Worm (Caenorhabditis elegans) whole organism, early embryonic: ENCODE measurements around the gene igcm-4.
A peak's percentile ranks its signal among the peaks of the same experiment; 100 is the strongest.

ENCODE experiments used
- B0310.2 ChIP-seq: sonication (generic microtip); optimal IDR thresholded peaks from 2 replicates; lab custom pipeline; 2016; ENCODE audit warnings: mild to moderate bottlenecking, missing genetic modification characterization, missing compliant biosample characterization
- F13C5.2 ChIP-seq: sonication (generic microtip); optimal IDR thresholded peaks from 2 replicates; lab custom pipeline; 2017; ENCODE audit warnings: mild to moderate bottlenecking, missing genetic modification characterization, inconsistent platforms, missing compliant biosample characterization
- aly-1 ChIP-seq: sonication (generic microtip); optimal IDR thresholded peaks from 2 replicates; lab custom pipeline; 2016; ENCODE audit warnings: missing genetic modification characterization, missing compliant biosample characterization
- ama-1 ChIP-seq: fragments of 150-350 bp; optimal IDR thresholded peaks from 2 replicates; lab custom pipeline; 2014
- ceh-13 ChIP-seq: fragments of 200-800 bp; sonication (Bioruptor generic); optimal IDR thresholded peaks from 2 replicates; lab custom pipeline; 2018; ENCODE audit warnings: mild to moderate bottlenecking, missing genetic modification characterization, missing compliant biosample characterization
- ceh-36 ChIP-seq: sonication (generic microtip); optimal IDR thresholded peaks from 2 replicates; lab custom pipeline; 2016; ENCODE audit warnings: missing genetic modification characterization, inconsistent platforms, missing compliant biosample characterization
- ets-7 ChIP-seq: sonication (generic microtip); optimal IDR thresholded peaks from 2 replicates; lab custom pipeline; 2016; ENCODE audit warnings: missing genotype, missing genetic modification characterization, missing compliant biosample characterization
- flt-1 ChIP-seq: fragments of 200-800 bp; sonication (Bioruptor generic); IDR thresholded peaks from 2 replicates; pipeline ENCODE4 v1.3.6; 2022; ENCODE audit warnings: missing genetic modification characterization, missing compliant biosample characterization
- hmbx-1 ChIP-seq: sonication (generic microtip); optimal IDR thresholded peaks from 2 replicates; lab custom pipeline; 2016; ENCODE audit warnings: mild to moderate bottlenecking, missing genetic modification characterization, missing compliant biosample characterization
- hmg-4 ChIP-seq: fragments of 200-800 bp; sonication (Bioruptor generic); optimal IDR thresholded peaks from 2 replicates; lab custom pipeline; 2018; ENCODE audit warnings: mild to moderate bottlenecking, missing genetic modification characterization, missing compliant biosample characterization
- hnd-1 ChIP-seq: sonication (generic microtip); optimal IDR thresholded peaks from 2 replicates; lab custom pipeline; 2016; ENCODE audit warnings: missing genetic modification characterization, missing compliant biosample characterization
- pes-1 ChIP-seq: fragments of 200-800 bp; sonication (Bioruptor generic); IDR thresholded peaks from 2 replicates; pipeline ENCODE4 v1.3.6; 2022; ENCODE audit warnings: missing genetic modification reagents, missing genetic modification characterization, missing compliant biosample characterization
- scrt-1 ChIP-seq: fragments of 200-800 bp; sonication (Bioruptor generic); IDR thresholded peaks from 2 replicates; pipeline ENCODE4 v1.3.6; 2022; ENCODE audit warnings: missing genetic modification characterization, missing compliant biosample characterization
- sea-1 ChIP-seq: fragments of 200-800 bp; sonication (Bioruptor generic); conservative IDR thresholded peaks from 2 replicates; pipeline ENCODE4 v1.3.6; 2022; ENCODE audit warnings: missing genetic modification characterization, missing compliant biosample characterization
- tbx-11 ChIP-seq: fragments of 200-800 bp; sonication (Bioruptor generic); IDR thresholded peaks from 2 replicates; pipeline ENCODE4 v1.3.6; 2022; ENCODE audit warnings: missing genetic modification characterization, missing compliant biosample characterization
- tbx-37 ChIP-seq: fragments of 200-800 bp; sonication (Bioruptor generic); conservative IDR thresholded peaks from 2 replicates; pipeline ENCODE4 v1.3.6; 2022; ENCODE audit warnings: missing genetic modification reagents, missing genetic modification characterization, missing compliant biosample characterization
- tra-4 ChIP-seq: sonication (generic microtip); optimal IDR thresholded peaks from 2 replicates; lab custom pipeline; 2017; ENCODE audit warnings: missing genetic modification characterization, missing compliant biosample characterization

The igcm-4 gene

ce11 chrX:2018211-2018610 is 27.9 kb downstream of the igcm-4 start:
- TF ChIP-seq tbx-37 (GFP tag; lab: Robert Waterston, UW), result no peak
- TF ChIP-seq flt-1 (GFP tag; lab: Robert Waterston, UW), result no peak
- TF ChIP-seq hmg-4 (GFP tag; lab: Kevin White, UChicago), result no peak
- TF ChIP-seq sea-1, result no peak
- TF ChIP-seq hnd-1 (tag; lab: Kevin White, UChicago), result no peak
- no peak for TF ChIP-seq tbx-11
- TF ChIP-seq tra-4, result no peak
- no peak for TF ChIP-seq B0310.2 (tag; lab: Kevin White, UChicago)
- no peak for TF ChIP-seq ama-1 (lab: Kevin White, UChicago)
- TF ChIP-seq hmbx-1, result no peak

ce11 chrX:2014521-2014920 is 31.6 kb downstream of the igcm-4 start:
- no peak for TF ChIP-seq hmbx-1
- TF ChIP-seq flt-1 (GFP tag; lab: Robert Waterston, UW), result no peak
- no peak for TF ChIP-seq tbx-37 (GFP tag; lab: Robert Waterston, UW)
- no peak for TF ChIP-seq ceh-36 (tag; lab: Kevin White, UChicago)
- TF ChIP-seq F13C5.2 (tag; lab: Kevin White, UChicago), result no peak
- TF ChIP-seq ceh-13 (GFP tag; lab: Kevin White, UChicago), result no peak
- TF ChIP-seq pes-1 (GFP tag; lab: Robert Waterston, UW), result no peak
- TF ChIP-seq aly-1 (tag; lab: Kevin White, UChicago), result no peak
- TF ChIP-seq scrt-1 (GFP tag; lab: Robert Waterston, UW), result no peak
- TF ChIP-seq tbx-11, result no peak

ce11 chrX:2013912-2014311 is 32.2 kb downstream of the igcm-4 start:
- TF ChIP-seq tra-4 (no peak), F13C5.2 (tag; lab: Kevin White, UChicago) (no peak), hmbx-1 (no peak), ets-7 (tag; lab: Kevin White, UChicago) (no peak), hmg-4 (GFP tag; lab: Kevin White, UChicago) (no peak), B0310.2 (tag; lab: Kevin White, UChicago) (no peak), aly-1 (tag; lab: Kevin White, UChicago) (no peak)

- no peak for TF ChIP-seq sea-1
- no peak for TF ChIP-seq pes-1 (GFP tag; lab: Robert Waterston, UW)
- TF ChIP-seq ets-7 (tag; lab: Kevin White, UChicago), result no peak
- no peak for TF ChIP-seq tbx-11
- no peak for TF ChIP-seq hmg-4 (GFP tag; lab: Kevin White, UChicago)
- no peak for TF ChIP-seq ama-1 (lab: Kevin White, UChicago)
- TF ChIP-seq hnd-1 (tag; lab: Kevin White, UChicago), result no peak
- TF ChIP-seq tra-4, result no peak
- TF ChIP-seq B0310.2 (tag; lab: Kevin White, UChicago), result no peak
- TF ChIP-seq aly-1 (tag; lab: Kevin White, UChicago), result no peak
- TF ChIP-seq F13C5.2 (tag; lab: Kevin White, UChicago), result no peak
- no peak for TF ChIP-seq flt-1 (GFP tag; lab: Robert Waterston, UW)
- TF ChIP-seq tbx-37 (GFP tag; lab: Robert Waterston, UW), result no peak
- no peak for TF ChIP-seq hmbx-1
- TF ChIP-seq scrt-1 (GFP tag; lab: Robert Waterston, UW), result no peak
- no peak for TF ChIP-seq ceh-36 (tag; lab: Kevin White, UChicago)
- no peak for TF ChIP-seq ceh-13 (GFP tag; lab: Kevin White, UChicago)
Measured at ce11 chrX:2012491-2013201, 33.5 kb downstream of the igcm-4 start, which contains the start of gene Y102A11A.9. Y102A11A.9 (plus strand) TSS chrX:2013151.

- TF ChIP-seq sea-1 (no peak), scrt-1 (GFP tag; lab: Robert Waterston, UW) (no peak), ets-7 (tag; lab: Kevin White, UChicago) (no peak), ceh-36 (tag; lab: Kevin White, UChicago) (no peak), pes-1 (GFP tag; lab: Robert Waterston, UW) (no peak), B0310.2 (tag; lab: Kevin White, UChicago) (no peak), ceh-13 (GFP tag; lab: Kevin White, UChicago) (no peak), tbx-11 (no peak), hmbx-1 (no peak), hmg-4 (GFP tag; lab: Kevin White, UChicago) (no peak), flt-1 (GFP tag; lab: Robert Waterston, UW) (no peak), tbx-37 (GFP tag; lab: Robert Waterston, UW) (no peak), F13C5.2 (tag; lab: Kevin White, UChicago) (no peak)
Measured at ce11 chrX:2000517-2000916, 45.6 kb downstream of the igcm-4 start.

- TF ChIP-seq sea-1 (0 out of 2 replicates have a peak, but pooled peaks have one; percentile 8), B0310.2 (tag; lab: Kevin White, UChicago) (no peak), scrt-1 (GFP tag; lab: Robert Waterston, UW) (peak; percentile 67; the same call in 1 of the 2 replicates), ceh-13 (GFP tag; lab: Kevin White, UChicago) (no peak), hnd-1 (tag; lab: Kevin White, UChicago) (no peak), pes-1 (GFP tag; lab: Robert Waterston, UW) (peak; percentile 65), tbx-11 (0 out of 2 replicates have a peak, but pooled peaks have one; percentile 20), ama-1 (lab: Kevin White, UChicago) (no peak), tra-4 (no peak), flt-1 (GFP tag; lab: Robert Waterston, UW) (no peak), hmbx-1 (no peak), F13C5.2 (tag; lab: Kevin White, UChicago) (no peak), aly-1 (tag; lab: Kevin White, UChicago) (no peak), ceh-36 (tag; lab: Kevin White, UChicago) (no peak), hmg-4 (GFP tag; lab: Kevin White, UChicago) (no peak), ets-7 (tag; lab: Kevin White, UChicago) (no peak), tbx-37 (GFP tag; lab: Robert Waterston, UW) (no peak)
Measured at ce11 chrX:1998825-1999224, 47.3 kb downstream of the igcm-4 start.

- no peak for TF ChIP-seq aly-1 (tag; lab: Kevin White, UChicago)
- no peak for TF ChIP-seq tbx-11
- TF ChIP-seq B0310.2 (tag; lab: Kevin White, UChicago), result no peak
- TF ChIP-seq hmbx-1, result no peak
- no peak for TF ChIP-seq flt-1 (GFP tag; lab: Robert Waterston, UW)
- no peak for TF ChIP-seq ama-1 (lab: Kevin White, UChicago)
- TF ChIP-seq sea-1, result no peak
- no peak for TF ChIP-seq scrt-1 (GFP tag; lab: Robert Waterston, UW)
- no peak for TF ChIP-seq hnd-1 (tag; lab: Kevin White, UChicago)
- TF ChIP-seq hmg-4 (GFP tag; lab: Kevin White, UChicago), result no peak
- TF ChIP-seq ets-7 (tag; lab: Kevin White, UChicago), result no peak
- no peak for TF ChIP-seq F13C5.2 (tag; lab: Kevin White, UChicago)
- TF ChIP-seq ceh-36 (tag; lab: Kevin White, UChicago), result no peak
- no peak for TF ChIP-seq tra-4
Measured at ce11 chrX:1997934-1998333, 48.2 kb downstream of the igcm-4 start, which contains the start of gene Y40A1A.3. Y40A1A.3 (minus strand) TSS chrX:1998034.
